Fruit fly (Drosophila melanogaster) whole organism: ENCODE results near the gene CG14448.

Experiments
- CG8478 ChIP-seq: fragments of >200 bp; optimal IDR thresholded peaks from 2 replicates; lab custom pipeline; 2018; ENCODE audit warnings: inconsistent platforms
- Dll ChIP-seq: fragments of >200 bp; optimal IDR thresholded peaks from 2 replicates; lab custom pipeline; 2017
- EcR ChIP-seq, 2 experiments: fragments of >200 bp; optimal IDR thresholded peaks; 2 replicates each; lab custom pipeline; 2017; ENCODE audit warnings: missing biosample characterization in 2 of 2, missing genetic modification characterization in 2 of 2, missing genetic modification reagents in 2 of 2
- pan ChIP-seq: fragments of >200 bp; optimal IDR thresholded peaks from 2 replicates; lab custom pipeline; 2017
- usp ChIP-seq: fragments of >200 bp; optimal IDR thresholded peaks from 2 replicates; lab custom pipeline; 2017; ENCODE audit warnings: missing biosample characterization, missing genetic modification characterization, mixed read lengths

- TF ChIP-seq EcR (GFP tag; optimal IDR thresholded peaks at IDR 0.05; lab: Kevin White, UChicago) (no peak), pan (lab: Kevin White, UChicago) (no peak), usp (GFP tag; lab: Kevin White, UChicago) (no peak), Dll (no peak), CG8478 (lab: Kevin White, UChicago) (no peak)
Observed at dm6 chr3L:22791622-22792021, 3.4 kb downstream of the CG14448 start.
